Worm (Caenorhabditis elegans) whole organism, L1 larva: ENCODE data around the gene Y22D7AL.7.
A peak's percentile ranks its signal among the peaks of the same experiment; 100 is the strongest.

Experiments used
- C16A3.4 ChIP-seq: fragments of 150-350 bp; optimal IDR thresholded peaks from 2 replicates; lab custom pipeline; 2014; ENCODE audit warnings: missing biosample characterization, missing genetic modification characterization
- ama-1 ChIP-seq: fragments of 150-350 bp; optimal IDR thresholded peaks from 2 replicates; lab custom pipeline; 2014
- blmp-1 ChIP-seq: fragments of 150-350 bp; optimal IDR thresholded peaks from 2 replicates; lab custom pipeline; 2014; ENCODE audit warnings: missing biosample characterization, missing genetic modification characterization
- dpl-1 ChIP-seq, 3 experiments: fragments of 150-350 bp in 2 of 3; sonication (generic microtip) in 1 of 3; optimal IDR thresholded peaks; 2 replicates each; lab custom pipeline; 2014 to 2017; ENCODE audit warnings: missing biosample characterization in 3 of 3, missing genetic modification characterization in 3 of 3, missing genetic modification reagents in 3 of 3
- efl-1 ChIP-seq, 4 experiments: fragments of 150-350 bp; optimal IDR thresholded peaks in 3 of 4; peaks in 1 of 4; 1 replicate in 1 of 4; 2 replicates in 3 of 4; lab custom pipeline; 2014; ENCODE audit warnings: missing biosample characterization in 2 of 4, missing genetic modification characterization in 2 of 4, missing genetic modification reagents in 2 of 4
- elt-2 ChIP-seq: sonication (generic microtip); optimal IDR thresholded peaks from 2 replicates; lab custom pipeline; 2016; ENCODE audit warnings: missing genetic modification characterization, mild to moderate bottlenecking, inconsistent platforms, missing compliant biosample characterization, missing genetic modification reagents
- elt-3 ChIP-seq, 6 experiments: fragments of 150-350 bp in 1 of 6; sonication (generic microtip); optimal IDR thresholded peaks; 2 replicates each; lab custom pipeline; 2017 to 2018; ENCODE audit warnings: missing biosample characterization in 6 of 6, missing genetic modification characterization in 6 of 6, inconsistent platforms in 1 of 6
- fos-1 ChIP-seq: fragments of 150-350 bp; optimal IDR thresholded peaks from 2 replicates; lab custom pipeline; 2014; ENCODE audit warnings: missing biosample characterization, missing genetic modification characterization
- lin-14 ChIP-seq: fragments of 200-800 bp; sonication (Bioruptor generic); optimal IDR thresholded peaks from 2 replicates; lab custom pipeline; 2018; ENCODE audit warnings: mild to moderate bottlenecking, missing genetic modification characterization, moderate library complexity, missing compliant biosample characterization
- lsy-2 ChIP-seq, 2 experiments: fragments of 150-350 bp; optimal IDR thresholded peaks; 2 replicates each; lab custom pipeline; 2014; ENCODE audit warnings: missing biosample characterization in 2 of 2, missing genetic modification characterization in 2 of 2
- mep-1 ChIP-seq: fragments of 150-350 bp; optimal IDR thresholded peaks from 2 replicates; lab custom pipeline; 2014; ENCODE audit warnings: missing biosample characterization, missing genetic modification characterization
- nhr-19 ChIP-seq: fragments of 200-800 bp; sonication (Bioruptor generic); conservative IDR thresholded peaks from 2 replicates; pipeline ENCODE4 v1.3.6; 2022; ENCODE audit warnings: missing genetic modification characterization, missing compliant biosample characterization
- nhr-20 ChIP-seq: sonication (generic microtip); optimal IDR thresholded peaks from 2 replicates; lab custom pipeline; 2016; ENCODE audit warnings: mild to moderate bottlenecking, missing genetic modification characterization, missing compliant biosample characterization
- nhr-28 ChIP-seq: fragments of 150-350 bp; optimal IDR thresholded peaks from 2 replicates; lab custom pipeline; 2014; ENCODE audit warnings: missing biosample characterization, missing genetic modification characterization
- nhr-71 ChIP-seq: sonication (generic microtip); optimal IDR thresholded peaks from 2 replicates; lab custom pipeline; 2016; ENCODE audit warnings: mild to moderate bottlenecking, missing genetic modification characterization, moderate library complexity, missing compliant biosample characterization
- nhr-85 ChIP-seq: sonication (generic microtip); peaks from one replicate; lab custom pipeline; 2016; ENCODE audit warnings: missing genetic modification characterization, inconsistent platforms, missing compliant biosample characterization
- nhr-90 ChIP-seq: sonication (generic microtip); optimal IDR thresholded peaks from 2 replicates; lab custom pipeline; 2016; ENCODE audit warnings: mild to moderate bottlenecking, missing genetic modification characterization, missing compliant biosample characterization; ENCODE audit not compliant: poor library complexity
- pag-3 ChIP-seq: sonication (generic microtip); optimal IDR thresholded peaks from 2 replicates; lab custom pipeline; 2017; ENCODE audit warnings: missing genetic modification characterization, mild to moderate bottlenecking, missing compliant biosample characterization, antibody characterized with exemption, borderline replicate concordance; ENCODE audit not compliant: insufficient read depth
- snu-23 ChIP-seq: sonication (generic microtip); optimal IDR thresholded peaks from 2 replicates; lab custom pipeline; 2016; ENCODE audit warnings: missing genetic modification characterization, missing compliant biosample characterization
- unc-98 ChIP-seq: fragments of 200-800 bp; sonication (Bioruptor generic); IDR thresholded peaks from 2 replicates; pipeline ENCODE4 v1.3.6; 2022; ENCODE audit warnings: missing genetic modification characterization, missing compliant biosample characterization
- ztf-4 ChIP-seq: fragments of 150-350 bp; optimal IDR thresholded peaks from 2 replicates; lab custom pipeline; 2014; ENCODE audit warnings: missing biosample characterization, missing genetic modification characterization

The Y22D7AL.7 gene

DNA sequence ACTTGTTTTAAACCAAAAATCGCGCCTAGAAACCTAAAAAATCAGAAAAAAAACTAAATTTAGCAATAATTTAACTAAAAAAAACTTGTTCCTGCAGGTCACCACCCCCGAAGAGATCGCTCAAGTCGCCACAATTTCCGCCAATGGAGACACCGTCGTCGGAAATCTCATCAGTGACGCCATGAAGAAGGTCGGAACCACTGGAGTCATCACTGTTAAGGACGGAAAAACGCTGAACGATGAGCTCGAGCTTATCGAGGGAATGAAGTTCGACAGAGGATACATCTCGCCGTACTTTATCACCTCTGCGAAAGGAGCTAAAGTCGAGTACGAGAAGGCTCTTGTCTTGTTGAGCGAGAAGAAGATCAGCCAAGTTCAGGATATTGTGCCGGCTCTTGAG, 44.8 kb downstream of the Y22D7AL.7 start:
- TF ChIP-seq efl-1 (optimal IDR thresholded peaks at IDR 0.05; lab: Kevin White, UChicago) (no peak), efl-1 (GFP tag; optimal IDR thresholded peaks at IDR 0.05 in 1 of 2; lab: Kevin White, UChicago) (peak in 1 of 2 experiments; percentile 0), C16A3.4 (no peak)

DNA sequence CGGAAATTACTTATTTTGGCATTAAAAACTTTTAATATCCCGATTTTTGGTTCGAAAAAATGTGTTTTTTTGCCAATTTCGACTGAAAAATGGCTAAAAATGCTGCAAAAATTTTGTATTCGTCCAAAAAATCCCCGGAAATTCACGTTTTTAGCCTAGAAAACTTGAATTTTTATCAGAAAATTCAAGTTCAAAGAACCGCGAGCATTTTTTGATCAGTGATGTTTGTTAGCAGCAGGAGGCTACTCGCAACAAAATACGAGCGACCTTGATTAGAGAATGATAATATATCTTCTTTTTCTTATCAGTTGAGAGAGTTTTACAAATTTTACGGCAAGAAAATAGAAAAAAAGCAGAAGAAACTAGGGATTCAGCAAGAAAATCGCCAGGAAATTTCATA, 45.8 kb downstream of the Y22D7AL.7 start:
- TF ChIP-seq nhr-20 (tag; lab: Kevin White, UChicago) (peak; percentile 46), mep-1 (peak; percentile 17), nhr-19 (GFP tag; lab: Robert Waterston, UW) (peak; percentile 42), blmp-1 (tag; lab: Kevin White, UChicago) (peak; percentile 25), nhr-85 (no peak), dpl-1 (GFP tag; optimal IDR thresholded peaks at IDR 0.05; lab: Kevin White, UChicago) (no peak), nhr-90 (tag; lab: Kevin White, UChicago) (peak; percentile 43), elt-3 (tag; optimal IDR thresholded peaks at IDR 0.05; lab: Kevin White, UChicago) (peak in 3 of 6 experiments; percentile 12 to 67 (median 62)), pag-3 (tag; lab: Kevin White, UChicago) (no peak), elt-2 (tag; lab: Kevin White, UChicago) (peak; percentile 42), C16A3.4 (no peak), efl-1 (optimal IDR thresholded peaks at IDR 0.05; lab: Kevin White, UChicago) (no peak), efl-1 (GFP tag; optimal IDR thresholded peaks at IDR 0.05 in 1 of 2; lab: Kevin White, UChicago) (peak in 1 of 2 experiments; percentile 15), nhr-71 (tag; lab: Kevin White, UChicago) (peak; percentile 79), lin-14 (peak; percentile 7), ama-1 (lab: Kevin White, UChicago) (peak; percentile 29), lsy-2 (tag; optimal IDR thresholded peaks at IDR 0.05; lab: Kevin White, UChicago) (peak in 1 of 2 experiments; percentile 7), snu-23 (GFP tag; lab: Kevin White, UChicago) (peak; percentile 58), ztf-4 (tag; lab: Kevin White, UChicago) (peak; percentile 18)

DNA sequence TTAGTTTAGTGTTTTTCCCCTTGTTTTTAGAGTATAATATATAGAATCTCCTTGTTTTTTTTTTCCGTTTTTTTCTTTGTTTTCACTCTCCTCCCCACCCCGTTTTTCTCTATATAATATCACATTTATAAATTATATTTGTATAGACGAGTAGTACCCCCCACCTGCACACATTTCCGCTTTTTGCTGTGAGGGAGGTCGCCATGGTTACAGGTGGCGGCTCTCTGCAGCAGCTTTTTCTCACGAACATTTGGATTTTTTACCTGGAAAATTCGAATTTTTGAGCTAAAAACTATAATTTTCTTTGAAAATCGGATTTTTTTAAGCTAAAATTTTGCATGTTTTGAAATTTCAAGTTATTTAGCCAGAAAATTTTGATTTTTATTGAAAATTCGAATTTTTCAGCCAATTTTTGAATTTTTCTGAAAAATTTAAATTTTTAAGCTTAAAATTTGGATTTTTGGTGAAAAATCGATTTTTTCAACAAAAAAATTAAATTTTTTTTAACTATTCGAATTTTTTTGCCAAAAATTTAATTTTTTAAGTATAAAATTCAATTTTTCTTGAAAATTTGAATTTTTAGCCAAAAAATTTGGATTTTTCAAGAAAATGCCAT, 49.2 kb downstream of the Y22D7AL.7 start:
- TF ChIP-seq efl-1 (optimal IDR thresholded peaks at IDR 0.05; lab: Kevin White, UChicago) (no peak), efl-1 (GFP tag; optimal IDR thresholded peaks at IDR 0.05 in 1 of 2; lab: Kevin White, UChicago) (peak in 1 of 2 experiments; percentile 70), nhr-28 (tag; lab: Kevin White, UChicago) (no peak)

- peak; percentile 52 for TF ChIP-seq nhr-85
- TF ChIP-seq unc-98, result no peak
- TF ChIP-seq efl-1 (optimal IDR thresholded peaks at IDR 0.05; lab: Kevin White, UChicago), result no peak
- peak in 1 of 2 experiments; percentile 13 for TF ChIP-seq efl-1 (GFP tag; optimal IDR thresholded peaks at IDR 0.05 in 1 of 2; lab: Kevin White, UChicago)
- no peak for TF ChIP-seq fos-1 (tag; lab: Kevin White, UChicago)
Observed at ce11 chrIII:1626524-1626923, 50.0 kb downstream of the Y22D7AL.7 start, which contains the start of gene Y22D7AL.4. TSS of gene Y22D7AL.4 (plus strand) at chrIII:1626632.
